Fruit fly (Drosophila melanogaster) whole organism, embryonic: Measurements from ENCODE around the gene jet.
A peak's percentile ranks its signal among the peaks of the same experiment; 100 is the strongest.

ENCODE experiments used
- Adf1 ChIP-seq: fragments of 200-800 bp; sonication (Bioruptor generic); IDR thresholded peaks from 2 replicates; pipeline ENCODE4 v1.3.6; 2022; ENCODE audit warnings: missing biosample characterization, missing genetic modification characterization
- Antp ChIP-seq: fragments of 200-800 bp; sonication (Bioruptor generic); optimal IDR thresholded peaks from 3 replicates; lab custom pipeline; 2016; ENCODE audit warnings: missing biosample characterization, missing genetic modification characterization
- CG10431 ChIP-seq: fragments of 200-800 bp; sonication (Bioruptor generic); optimal IDR thresholded peaks from 3 replicates; lab custom pipeline; 2018; ENCODE audit warnings: missing biosample characterization, mild to moderate bottlenecking, missing genetic modification characterization
- CG10543 ChIP-seq: fragments of 200-800 bp; sonication (Bioruptor generic); optimal IDR thresholded peaks from 3 replicates; lab custom pipeline; 2017; ENCODE audit warnings: missing biosample characterization, mild to moderate bottlenecking, missing genetic modification characterization, moderate library complexity
- CG12659 ChIP-seq: fragments of 200-800 bp; sonication (Bioruptor generic); optimal IDR thresholded peaks from 3 replicates; lab custom pipeline; 2017; ENCODE audit warnings: mild to moderate bottlenecking, missing biosample characterization, missing genetic modification reagents, missing genetic modification characterization
- CG12769 ChIP-seq: fragments of 200-800 bp; sonication (Bioruptor generic); optimal IDR thresholded peaks from 2 replicates; lab custom pipeline; 2019; ENCODE audit warnings: missing biosample characterization, mild to moderate bottlenecking, missing genetic modification characterization, moderate library complexity
- CG1602 ChIP-seq: fragments of 200-800 bp; sonication (Bioruptor generic); optimal IDR thresholded peaks from 3 replicates; lab custom pipeline; 2016; ENCODE audit warnings: missing biosample characterization, missing genetic modification characterization
- CG17802 ChIP-seq: fragments of 200-800 bp; sonication (Bioruptor generic); optimal IDR thresholded peaks from 2 replicates; lab custom pipeline; 2018; ENCODE audit warnings: missing biosample characterization, mild to moderate bottlenecking, missing genetic modification characterization, moderate library complexity
- CG17829 ChIP-seq: fragments of 200-800 bp; optimal IDR thresholded peaks from 2 replicates; lab custom pipeline; 2019; ENCODE audit warnings: missing biosample characterization, mild to moderate bottlenecking, missing genetic modification characterization, moderate library complexity
- CG33557 ChIP-seq: fragments of 200-800 bp; sonication (Bioruptor generic); optimal IDR thresholded peaks from 2 replicates; lab custom pipeline; 2019; ENCODE audit warnings: missing biosample characterization, mild to moderate bottlenecking, missing genetic modification characterization, moderate library complexity
- CG34376 ChIP-seq: fragments of 200-800 bp; sonication (Bioruptor generic); optimal IDR thresholded peaks from 2 replicates; lab custom pipeline; 2018; ENCODE audit warnings: missing biosample characterization, mild to moderate bottlenecking, missing genetic modification characterization
- CG4282 ChIP-seq: fragments of 200-800 bp; sonication (Bioruptor generic); optimal IDR thresholded peaks from 2 replicates; lab custom pipeline; 2016; ENCODE audit warnings: missing biosample characterization, missing genetic modification characterization
- CG4328 ChIP-seq: fragments of 200-800 bp; sonication (Bioruptor generic); optimal IDR thresholded peaks from 3 replicates; lab custom pipeline; 2017; ENCODE audit warnings: missing biosample characterization, missing genetic modification reagents, missing genetic modification characterization
- CG6689 ChIP-seq: fragments of 200-800 bp; sonication (Bioruptor generic); IDR thresholded peaks from 2 replicates; pipeline ENCODE4 v1.3.6; 2022; ENCODE audit warnings: missing biosample characterization, missing genetic modification characterization
- CG7556 ChIP-seq: fragments of 200-800 bp; sonication (Bioruptor generic); optimal IDR thresholded peaks from 2 replicates; lab custom pipeline; 2017; ENCODE audit warnings: missing biosample characterization, mild to moderate bottlenecking, missing genetic modification characterization
- CG7745 ChIP-seq: fragments of 200-800 bp; sonication (Bioruptor generic); optimal IDR thresholded peaks from 2 replicates; lab custom pipeline; 2018; ENCODE audit warnings: missing biosample characterization, mild to moderate bottlenecking, missing genetic modification characterization, moderate library complexity
- CG8944 ChIP-seq: fragments of 200-800 bp; sonication (Bioruptor generic); optimal IDR thresholded peaks from 3 replicates; lab custom pipeline; 2016; ENCODE audit warnings: missing biosample characterization, missing genetic modification characterization
- D ChIP-seq, 2 experiments: fragments of 200-800 bp in 1 of 2; fragments of >200 bp in 1 of 2; sonication (Bioruptor generic) in 1 of 2; optimal IDR thresholded peaks; 2 replicates in 1 of 2; 3 replicates in 1 of 2; lab custom pipeline; 2017; ENCODE audit warnings: mild to moderate bottlenecking in 1 of 2, missing biosample characterization in 1 of 2, missing genetic modification characterization in 1 of 2, missing genetic modification reagents in 1 of 2
- Dp ChIP-seq: fragments of 200-800 bp; sonication (Bioruptor generic); optimal IDR thresholded peaks from 2 replicates; lab custom pipeline; 2018; ENCODE audit warnings: missing biosample characterization, mild to moderate bottlenecking, missing genetic modification characterization, moderate library complexity
- Ets97D ChIP-seq: fragments of 200-800 bp; sonication (Bioruptor generic); optimal IDR thresholded peaks from 3 replicates; lab custom pipeline; 2016; ENCODE audit warnings: missing biosample characterization, missing genetic modification characterization
- Fer2 ChIP-seq: fragments of 200-800 bp; sonication (Bioruptor generic); optimal IDR thresholded peaks from 2 replicates; lab custom pipeline; 2018; ENCODE audit warnings: missing biosample characterization, mild to moderate bottlenecking, missing genetic modification characterization, moderate library complexity
- Gsc ChIP-seq: fragments of 200-800 bp; sonication (Bioruptor generic); IDR thresholded peaks from 2 replicates; pipeline ENCODE4 v1.3.6; 2022; ENCODE audit warnings: missing biosample characterization, missing genetic modification characterization
- MBD-R2 ChIP-seq: fragments of 200-800 bp; sonication (Bioruptor generic); IDR thresholded peaks from 2 replicates; pipeline ENCODE4 v1.3.6; 2022; ENCODE audit warnings: missing biosample characterization, missing genetic modification characterization
- Nf-YA ChIP-seq: fragments of 200-800 bp; sonication (Bioruptor generic); IDR thresholded peaks from 2 replicates; pipeline ENCODE4 v1.3.6; 2022; ENCODE audit warnings: missing biosample characterization, missing genetic modification characterization
- Ssrp ChIP-seq: fragments of 200-800 bp; sonication (Bioruptor generic); optimal IDR thresholded peaks from 2 replicates; lab custom pipeline; 2018; ENCODE audit warnings: missing biosample characterization, mild to moderate bottlenecking, missing genetic modification characterization, moderate library complexity
- Vsx1 ChIP-seq: fragments of 200-800 bp; sonication (Bioruptor generic); optimal IDR thresholded peaks from 2 replicates; lab custom pipeline; 2017; ENCODE audit warnings: missing biosample characterization, mild to moderate bottlenecking, missing genetic modification characterization, missing genetic modification reagents
- Xrp1 ChIP-seq: fragments of 200-800 bp; sonication (Bioruptor generic); IDR thresholded peaks from 2 replicates; pipeline ENCODE4 v1.3.6; 2022; ENCODE audit warnings: missing biosample characterization, missing genetic modification characterization
- bab2 ChIP-seq: fragments of 200-800 bp; sonication (Bioruptor generic); optimal IDR thresholded peaks from 2 replicates; lab custom pipeline; 2016; ENCODE audit warnings: missing biosample characterization, missing genetic modification characterization
- bcd ChIP-seq: fragments of 200-800 bp; sonication (Bioruptor generic); optimal IDR thresholded peaks from 2 replicates; lab custom pipeline; 2017; ENCODE audit warnings: missing biosample characterization, mild to moderate bottlenecking, missing genetic modification characterization
- btn ChIP-seq: fragments of 200-800 bp; sonication (Bioruptor generic); optimal IDR thresholded peaks from 2 replicates; lab custom pipeline; 2016; ENCODE audit warnings: missing biosample characterization, missing genetic modification characterization
- chn ChIP-seq: fragments of 200-800 bp; sonication (Bioruptor generic); optimal IDR thresholded peaks from 2 replicates; lab custom pipeline; 2016; ENCODE audit warnings: missing biosample characterization, missing genetic modification characterization
- emc ChIP-seq: fragments of 200-800 bp; sonication (Bioruptor generic); optimal IDR thresholded peaks from 2 replicates; lab custom pipeline; 2016; ENCODE audit warnings: missing biosample characterization, missing genetic modification characterization
- fd102C ChIP-seq: fragments of 200-800 bp; sonication (Bioruptor generic); optimal IDR thresholded peaks from 2 replicates; lab custom pipeline; 2018; ENCODE audit warnings: missing biosample characterization, mild to moderate bottlenecking, missing genetic modification characterization, moderate library complexity
- ftz-f1 ChIP-seq: fragments of 200-800 bp; sonication (Bioruptor generic); optimal IDR thresholded peaks from 2 replicates; lab custom pipeline; 2016; ENCODE audit warnings: missing biosample characterization, missing genetic modification characterization
- hth ChIP-seq: fragments of >200 bp; optimal IDR thresholded peaks from 2 replicates; lab custom pipeline; 2017; ENCODE audit warnings: inconsistent platforms
- jing ChIP-seq: fragments of 200-800 bp; sonication (Bioruptor generic); optimal IDR thresholded peaks from 2 replicates; lab custom pipeline; 2018; ENCODE audit warnings: missing biosample characterization, mild to moderate bottlenecking, missing genetic modification characterization
- klu ChIP-seq: fragments of 200-800 bp; sonication (Bioruptor generic); IDR thresholded peaks from 2 replicates; pipeline ENCODE4 v1.3.6; 2022; ENCODE audit warnings: missing biosample characterization, missing genetic modification characterization
- lbe ChIP-seq: fragments of 200-800 bp; sonication (Bioruptor generic); optimal IDR thresholded peaks from 2 replicates; lab custom pipeline; 2016; ENCODE audit warnings: missing biosample characterization, mild to moderate bottlenecking, missing genetic modification characterization
- pan ChIP-seq, 4 experiments: fragments of >200 bp in 3 of 4; fragments of 200-800 bp in 1 of 4; sonication (Bioruptor generic) in 1 of 4; optimal IDR thresholded peaks in 3 of 4; IDR thresholded peaks in 1 of 4; 2 replicates each; pipeline versions ENCODE4 v1.3.6 to Lab custom; 2017 to 2022; ENCODE audit warnings: missing biosample characterization in 2 of 4, missing genetic modification characterization in 2 of 4, mixed read lengths in 1 of 4
- pb ChIP-seq: fragments of 200-800 bp; sonication (Bioruptor generic); optimal IDR thresholded peaks from 3 replicates; lab custom pipeline; 2016; ENCODE audit warnings: missing biosample characterization, missing genetic modification characterization
- schlank ChIP-seq: fragments of 200-800 bp; sonication (Bioruptor generic); optimal IDR thresholded peaks from 2 replicates; lab custom pipeline; 2018; ENCODE audit warnings: missing biosample characterization, mild to moderate bottlenecking, missing genetic modification characterization
- sd ChIP-seq: fragments of 200-800 bp; sonication (Bioruptor generic); optimal IDR thresholded peaks from 3 replicates; lab custom pipeline; 2018; ENCODE audit warnings: missing biosample characterization, mild to moderate bottlenecking, missing genetic modification characterization, moderate library complexity
- seq ChIP-seq: fragments of 200-800 bp; sonication (Bioruptor generic); IDR thresholded peaks from 2 replicates; pipeline ENCODE4 v1.3.6; 2022; ENCODE audit warnings: missing biosample characterization, missing genetic modification characterization
- shn ChIP-seq: fragments of 200-800 bp; sonication (Bioruptor generic); optimal IDR thresholded peaks from 3 replicates; lab custom pipeline; 2016; ENCODE audit warnings: missing biosample characterization, missing genetic modification characterization
- ssp ChIP-seq: fragments of 200-800 bp; sonication (Bioruptor generic); IDR thresholded peaks from 2 replicates; pipeline ENCODE4 v1.3.6; 2022; ENCODE audit warnings: missing biosample characterization, missing genetic modification characterization
- tap ChIP-seq: fragments of 200-800 bp; optimal IDR thresholded peaks from 3 replicates; lab custom pipeline; 2019; ENCODE audit warnings: missing biosample characterization, mild to moderate bottlenecking, missing genetic modification characterization, moderate library complexity
- tup ChIP-seq: fragments of 200-800 bp; sonication (Bioruptor generic); optimal IDR thresholded peaks from 2 replicates; lab custom pipeline; 2016; ENCODE audit warnings: missing biosample characterization, mild to moderate bottlenecking, missing genetic modification characterization, moderate library complexity
- zfh1 ChIP-seq: fragments of 200-800 bp; sonication (Bioruptor generic); IDR thresholded peaks from 3 replicates; pipeline ENCODE4 v1.3.6; 2022; ENCODE audit warnings: missing biosample characterization, missing genetic modification characterization

Gene jet

dm6 chr2L:4997401-4998259 lies 48.0 kb upstream of the jet start (continued):
- peak; percentile 98 for TF ChIP-seq klu
- peak; percentile 99 for TF ChIP-seq CG12659 (GFP tag; lab: Kevin White, UChicago)
- TF ChIP-seq MBD-R2 (GFP tag; lab: Robert Waterston, UW) = peak; percentile 99
- TF ChIP-seq ssp (GFP tag; lab: Robert Waterston, UW) = peak; percentile 95
- TF ChIP-seq CG10431 = peak; percentile 97
- peak; percentile 98 for TF ChIP-seq Nf-YA
- peak; percentile 96 for TF ChIP-seq Vsx1 (GFP tag; lab: Kevin White, UChicago)
- peak; percentile 100 for TF ChIP-seq shn (GFP tag; lab: Kevin White, UChicago)
- TF ChIP-seq fd102C = peak; percentile 78
- TF ChIP-seq Dp = peak; percentile 48
- peak; percentile 92 for TF ChIP-seq sd
- TF ChIP-seq tap (tag; lab: Kevin White, UChicago) = peak; percentile 98
- peak; percentile 99 for TF ChIP-seq CG6689 (GFP tag; lab: Robert Waterston, UW)
- TF ChIP-seq bab2 (GFP tag; lab: Kevin White, UChicago) = peak; percentile 99
- peak; percentile 99 for TF ChIP-seq Antp (GFP tag; lab: Kevin White, UChicago)
- TF ChIP-seq emc = peak; percentile 97
- peak; percentile 99 for TF ChIP-seq CG17829 (tag; lab: Kevin White, UChicago)
- peak; percentile 99 for TF ChIP-seq Ssrp (tag; lab: Kevin White, UChicago)
- TF ChIP-seq hth = no peak
- peak; percentile 99 for TF ChIP-seq CG4282 (GFP tag; lab: Kevin White, UChicago)
- TF ChIP-seq bcd = peak; percentile 99
- TF ChIP-seq zfh1 (GFP tag; lab: Robert Waterston, UW) = peak; percentile 100
- TF ChIP-seq CG7745 (tag; lab: Kevin White, UChicago) = peak; percentile 88
- TF ChIP-seq CG8944 (GFP tag; lab: Kevin White, UChicago) = peak; percentile 99
- TF ChIP-seq Gsc = no peak; the same call in 1 of the 2 replicates
- TF ChIP-seq Fer2 (tag; lab: Kevin White, UChicago) = peak; percentile 96
- peak; percentile 98 for TF ChIP-seq lbe (GFP tag; lab: Kevin White, UChicago)
- TF ChIP-seq btn (GFP tag; lab: Kevin White, UChicago) = peak; percentile 99
- TF ChIP-seq jing (GFP tag; lab: Kevin White, UChicago) = peak; percentile 99
- TF ChIP-seq CG33557 = peak; percentile 98
- peak; percentile 98 for TF ChIP-seq CG7556 (GFP tag; lab: Kevin White, UChicago)
- TF ChIP-seq CG1602 (GFP tag; lab: Kevin White, UChicago) = peak; percentile 100
- TF ChIP-seq seq = peak; percentile 99
- peak; percentile 99 for TF ChIP-seq CG12769 (tag; lab: Kevin White, UChicago)
- TF ChIP-seq CG10543 (GFP tag; lab: Kevin White, UChicago) = peak; percentile 98
- peak; percentile 98 for TF ChIP-seq tup (GFP tag; lab: Kevin White, UChicago)
- TF ChIP-seq Xrp1 (GFP tag; lab: Robert Waterston, UW) = peak; percentile 99
- TF ChIP-seq CG34376 (GFP tag; lab: Kevin White, UChicago) = peak; percentile 97
- peak; percentile 87 for TF ChIP-seq Adf1 (GFP tag; lab: Robert Waterston, UW)
- TF ChIP-seq schlank (tag; lab: Kevin White, UChicago) = peak; percentile 96
- TF ChIP-seq CG17802 (tag; lab: Kevin White, UChicago) = peak; percentile 94
- peak; percentile 99 for TF ChIP-seq chn (GFP tag; lab: Kevin White, UChicago)
- TF ChIP-seq CG4328 (GFP tag; lab: Kevin White, UChicago) = peak; percentile 98
- TF ChIP-seq ftz-f1 (GFP tag; lab: Kevin White, UChicago) = peak; percentile 88
- peak; percentile 94 for TF ChIP-seq Ets97D (GFP tag; lab: Kevin White, UChicago)
- peak; percentile 99 for TF ChIP-seq pb (GFP tag; lab: Kevin White, UChicago)
- TF ChIP-seq pan (optimal IDR thresholded peaks at IDR 0.05; lab: Kevin White, UChicago) = no peak
- TF ChIP-seq pan (GFP tag; optimal IDR thresholded peaks at IDR 0.05 in 1 of 2, IDR thresholded peaks at IDR 0.05 in 1 of 2) = peak in 1 of 2 experiments; percentile 99
- no peak for TF ChIP-seq D (optimal IDR thresholded peaks at IDR 0.05; lab: Kevin White, UChicago)
- peak; percentile 99 for TF ChIP-seq D (GFP tag; optimal IDR thresholded peaks at IDR 0.05; lab: Kevin White, UChicago)
